Fruit fly (Drosophila melanogaster) whole organism, embryonic: ENCODE measurements around the gene CG31327.

ENCODE experiments used
- Antp ChIP-seq: fragments of 200-800 bp; sonication (Bioruptor generic); optimal IDR thresholded peaks from 3 replicates; lab custom pipeline; 2016; ENCODE audit warnings: missing biosample characterization, missing genetic modification characterization
- Awh ChIP-seq: fragments of 200-800 bp; sonication (Bioruptor generic); IDR thresholded peaks from 2 replicates; pipeline ENCODE4, ENCODE4 v1.3.6; 2022; ENCODE audit warnings: missing biosample characterization, missing genetic modification characterization
- CG10267 ChIP-seq: fragments of 200-800 bp; sonication (Bioruptor generic); optimal IDR thresholded peaks from 2 replicates; lab custom pipeline; 2018; ENCODE audit warnings: missing biosample characterization, mild to moderate bottlenecking, missing genetic modification characterization, moderate library complexity
- CG11560 ChIP-seq: fragments of 200-800 bp; sonication (Bioruptor generic); IDR thresholded peaks from 3 replicates; pipeline ENCODE4 v1.3.6; 2022; ENCODE audit warnings: missing biosample characterization, missing genetic modification characterization
- CG11723 ChIP-seq: fragments of 200-800 bp; sonication (Bioruptor generic); optimal IDR thresholded peaks from 2 replicates; lab custom pipeline; 2017; ENCODE audit warnings: missing biosample characterization, mild to moderate bottlenecking, missing genetic modification characterization
- CG14965 ChIP-seq: fragments of 200-800 bp; sonication (Bioruptor generic); optimal IDR thresholded peaks from 2 replicates; lab custom pipeline; 2016; ENCODE audit warnings: missing biosample characterization, missing genetic modification characterization, borderline replicate concordance
- CG15073 ChIP-seq: fragments of 200-800 bp; sonication (Bioruptor generic); optimal IDR thresholded peaks from 2 replicates; lab custom pipeline; 2016; ENCODE audit warnings: missing biosample characterization, missing genetic modification characterization
- CG17612 ChIP-seq: fragments of 200-800 bp; sonication (Bioruptor generic); IDR thresholded peaks from 2 replicates; pipeline ENCODE4 v1.3.6; 2022; ENCODE audit warnings: missing biosample characterization, missing genetic modification characterization
- CG2199 ChIP-seq: fragments of 200-800 bp; sonication (Bioruptor generic); IDR thresholded peaks from 3 replicates; pipeline ENCODE4 v1.3.6; 2022; ENCODE audit warnings: missing biosample characterization, missing genetic modification characterization
- CG2875 ChIP-seq: fragments of 200-800 bp; sonication (Bioruptor generic); optimal IDR thresholded peaks from 2 replicates; lab custom pipeline; 2017; ENCODE audit warnings: missing biosample characterization, mild to moderate bottlenecking, missing genetic modification characterization, missing genetic modification reagents
- CG2889 ChIP-seq: fragments of 200-800 bp; sonication (Bioruptor generic); IDR thresholded peaks from 3 replicates; pipeline ENCODE4 v1.3.6; 2022; ENCODE audit warnings: missing biosample characterization, missing genetic modification characterization
- CG30020 ChIP-seq: fragments of 200-800 bp; optimal IDR thresholded peaks from 2 replicates; lab custom pipeline; 2019; ENCODE audit warnings: missing biosample characterization, mild to moderate bottlenecking, missing genetic modification characterization, moderate library complexity
- CG3163 ChIP-seq: fragments of 200-800 bp; sonication (Bioruptor generic); optimal IDR thresholded peaks from 3 replicates; lab custom pipeline; 2016; ENCODE audit warnings: missing biosample characterization, missing genetic modification characterization
- CG3407 ChIP-seq: fragments of 200-800 bp; sonication (Bioruptor generic); optimal IDR thresholded peaks from 2 replicates; lab custom pipeline; 2018; ENCODE audit warnings: missing biosample characterization, mild to moderate bottlenecking, missing genetic modification characterization
- CG3726 ChIP-seq: fragments of 200-800 bp; sonication (Bioruptor generic); IDR thresholded peaks from 3 replicates; pipeline ENCODE4, ENCODE4 v1.3.6; 2022; ENCODE audit warnings: missing biosample characterization, missing genetic modification characterization
- CG4404 ChIP-seq: fragments of 200-800 bp; sonication (Bioruptor generic); IDR thresholded peaks from 2 replicates; pipeline ENCODE4 v1.3.6; 2022; ENCODE audit warnings: missing biosample characterization, missing genetic modification characterization
- CG6813 ChIP-seq: fragments of 200-800 bp; sonication (Bioruptor generic); optimal IDR thresholded peaks from 2 replicates; lab custom pipeline; 2017; ENCODE audit warnings: missing biosample characterization, missing genetic modification characterization, mild to moderate bottlenecking, moderate library complexity, missing genetic modification reagents
- CG7745 ChIP-seq: fragments of 200-800 bp; sonication (Bioruptor generic); optimal IDR thresholded peaks from 2 replicates; lab custom pipeline; 2018; ENCODE audit warnings: missing biosample characterization, mild to moderate bottlenecking, missing genetic modification characterization, moderate library complexity
- CG8478 ChIP-seq: fragments of >200 bp; optimal IDR thresholded peaks from 2 replicates; lab custom pipeline; 2018
- CG9437 ChIP-seq: fragments of 200-800 bp; sonication (Bioruptor generic); optimal IDR thresholded peaks from 2 replicates; lab custom pipeline; 2018; ENCODE audit warnings: missing biosample characterization, mild to moderate bottlenecking, missing genetic modification characterization
- CG9797 ChIP-seq: fragments of 200-800 bp; sonication (Bioruptor generic); optimal IDR thresholded peaks from 3 replicates; lab custom pipeline; 2018; ENCODE audit warnings: missing biosample characterization, mild to moderate bottlenecking, missing genetic modification characterization
- ERR ChIP-seq: fragments of 200-800 bp; sonication (Bioruptor generic); optimal IDR thresholded peaks from 2 replicates; lab custom pipeline; 2016; ENCODE audit warnings: missing biosample characterization, missing genetic modification characterization
- Gsc ChIP-seq: fragments of 200-800 bp; sonication (Bioruptor generic); IDR thresholded peaks from 2 replicates; pipeline ENCODE4 v1.3.6; 2022; ENCODE audit warnings: missing biosample characterization, missing genetic modification characterization
- HmgZ ChIP-seq: fragments of 200-800 bp; sonication (Bioruptor generic); optimal IDR thresholded peaks from 2 replicates; lab custom pipeline; 2018; ENCODE audit warnings: missing biosample characterization, mild to moderate bottlenecking, missing genetic modification characterization
- Sox100B ChIP-seq: fragments of 200-800 bp; sonication (Bioruptor generic); optimal IDR thresholded peaks from 3 replicates; lab custom pipeline; 2018; ENCODE audit warnings: missing biosample characterization, mild to moderate bottlenecking, missing genetic modification characterization
- Vsx1 ChIP-seq: fragments of 200-800 bp; sonication (Bioruptor generic); optimal IDR thresholded peaks from 2 replicates; lab custom pipeline; 2017; ENCODE audit warnings: missing biosample characterization, mild to moderate bottlenecking, missing genetic modification characterization, missing genetic modification reagents
- amos ChIP-seq: fragments of 200-800 bp; sonication (Bioruptor generic); IDR thresholded peaks from 2 replicates; pipeline ENCODE4 v1.3.6; 2022; ENCODE audit warnings: missing biosample characterization, missing genetic modification characterization; ENCODE audit not compliant: partially characterized antibody
- ash1 ChIP-seq: fragments of 200-800 bp; sonication (Bioruptor generic); optimal IDR thresholded peaks from 2 replicates; lab custom pipeline; 2018; ENCODE audit warnings: missing biosample characterization, mild to moderate bottlenecking, missing genetic modification characterization
- bowl ChIP-seq: fragments of 200-800 bp; sonication (Bioruptor generic); IDR thresholded peaks from 2 replicates; pipeline ENCODE4 v1.3.6; 2022; ENCODE audit warnings: missing biosample characterization, missing genetic modification characterization
- chif ChIP-seq, 2 experiments: fragments of 200-800 bp; sonication (Bioruptor generic); optimal IDR thresholded peaks; 3 replicates each; lab custom pipeline; 2016; ENCODE audit warnings: missing biosample characterization in 2 of 2, missing genetic modification characterization in 2 of 2
- crol ChIP-seq: fragments of 200-800 bp; sonication (Bioruptor generic); IDR thresholded peaks from 2 replicates; pipeline ENCODE4 v1.3.6; 2022; ENCODE audit warnings: missing biosample characterization, missing genetic modification characterization
- esg ChIP-seq: fragments of 200-800 bp; sonication (Bioruptor generic); conservative IDR thresholded peaks from 2 replicates; pipeline ENCODE4 v1.3.6; 2022; ENCODE audit warnings: missing biosample characterization, missing genetic modification characterization
- fd64A ChIP-seq: fragments of 200-800 bp; sonication (Bioruptor generic); optimal IDR thresholded peaks from 3 replicates; lab custom pipeline; 2018; ENCODE audit warnings: missing biosample characterization, mild to moderate bottlenecking, missing genetic modification characterization
- hbn ChIP-seq: fragments of 200-800 bp; sonication (Bioruptor generic); IDR thresholded peaks from 2 replicates; pipeline ENCODE4 v1.3.6; 2022; ENCODE audit warnings: missing biosample characterization, missing genetic modification characterization; ENCODE audit not compliant: partially characterized antibody
- jigr1 ChIP-seq: fragments of 200-800 bp; sonication (Bioruptor generic); IDR thresholded peaks from 3 replicates; pipeline ENCODE4 v1.3.6; 2022; ENCODE audit warnings: missing biosample characterization, missing genetic modification characterization
- kay ChIP-seq: fragments of 200-800 bp; sonication (Bioruptor generic); optimal IDR thresholded peaks from 2 replicates; lab custom pipeline; 2016; ENCODE audit warnings: missing biosample characterization, missing genetic modification characterization
- lbe ChIP-seq: fragments of 200-800 bp; sonication (Bioruptor generic); optimal IDR thresholded peaks from 2 replicates; lab custom pipeline; 2016; ENCODE audit warnings: missing biosample characterization, mild to moderate bottlenecking, missing genetic modification characterization
- odd ChIP-seq: fragments of 200-800 bp; sonication (Bioruptor generic); optimal IDR thresholded peaks from 2 replicates; lab custom pipeline; 2017; ENCODE audit warnings: missing biosample characterization, mild to moderate bottlenecking, missing genetic modification characterization
- pfk ChIP-seq: fragments of 200-800 bp; sonication (Bioruptor generic); optimal IDR thresholded peaks from 2 replicates; lab custom pipeline; 2018; ENCODE audit warnings: missing biosample characterization, mild to moderate bottlenecking, missing genetic modification characterization, moderate library complexity
- pnt ChIP-seq: fragments of 200-800 bp; sonication (Bioruptor generic); optimal IDR thresholded peaks from 3 replicates; lab custom pipeline; 2016; ENCODE audit warnings: missing biosample characterization, missing genetic modification characterization
- prd ChIP-seq, 3 experiments: fragments of >200 bp in 2 of 3; fragments of 200-800 bp in 1 of 3; sonication (Bioruptor generic) in 1 of 3; optimal IDR thresholded peaks in 2 of 3; IDR thresholded peaks in 1 of 3; 2 replicates in 2 of 3; 3 replicates in 1 of 3; pipeline versions ENCODE4 v1.3.6 to Lab custom; 2017 to 2022; ENCODE audit warnings: missing biosample characterization in 1 of 3, missing genetic modification characterization in 1 of 3
- scrt ChIP-seq: fragments of 200-800 bp; sonication (Bioruptor generic); optimal IDR thresholded peaks from 2 replicates; lab custom pipeline; 2018; ENCODE audit warnings: missing biosample characterization, mild to moderate bottlenecking, missing genetic modification characterization, moderate library complexity
- sd ChIP-seq: fragments of 200-800 bp; sonication (Bioruptor generic); optimal IDR thresholded peaks from 3 replicates; lab custom pipeline; 2018; ENCODE audit warnings: missing biosample characterization, mild to moderate bottlenecking, missing genetic modification characterization, moderate library complexity
- sna ChIP-seq: fragments of 200-800 bp; sonication (Bioruptor generic); IDR thresholded peaks from 2 replicates; pipeline ENCODE4 v1.3.6; 2022; ENCODE audit warnings: missing biosample characterization, missing genetic modification characterization; ENCODE audit not compliant: partially characterized antibody
- stwl ChIP-seq: fragments of 200-800 bp; sonication (Bioruptor generic); optimal IDR thresholded peaks from 3 replicates; lab custom pipeline; 2018; ENCODE audit warnings: missing biosample characterization, mild to moderate bottlenecking, missing genetic modification characterization, moderate library complexity
- tio ChIP-seq: fragments of 200-800 bp; sonication (Bioruptor generic); optimal IDR thresholded peaks from 2 replicates; lab custom pipeline; 2017; ENCODE audit warnings: missing biosample characterization, missing genetic modification characterization, inconsistent platforms
- unc-4 ChIP-seq: fragments of 200-800 bp; sonication (Bioruptor generic); IDR thresholded peaks from 2 replicates; pipeline ENCODE4 v1.3.6; 2022; ENCODE audit warnings: missing biosample characterization, missing genetic modification characterization; ENCODE audit not compliant: partially characterized antibody
- unpg ChIP-seq: fragments of 200-800 bp; sonication (Bioruptor generic); optimal IDR thresholded peaks from 3 replicates; lab custom pipeline; 2018; ENCODE audit warnings: missing biosample characterization, mild to moderate bottlenecking, missing genetic modification characterization, moderate library complexity
- vfl ChIP-seq: fragments of 200-800 bp; sonication (Bioruptor generic); optimal IDR thresholded peaks from 2 replicates; lab custom pipeline; 2016; ENCODE audit warnings: missing biosample characterization, missing genetic modification characterization

The CG31327 gene

dm6 chr3R:14125479-14126121 lies 34.5 kb downstream of the CG31327 start, which contains the start of the genes 140up and Polr2B (continued):
- peak; percentile 77 for TF ChIP-seq scrt (GFP tag; lab: Kevin White, UChicago)
- TF ChIP-seq Awh (GFP tag; lab: Robert Waterston, UW): peak; percentile 89
- TF ChIP-seq amos (GFP tag; lab: Robert Waterston, UW): 0 out of 2 replicates have a peak, but pooled peaks have one; percentile 4
- peak; percentile 88 for TF ChIP-seq CG9437
- TF ChIP-seq lbe (GFP tag; lab: Kevin White, UChicago): peak; percentile 89
- TF ChIP-seq CG8478 (lab: Kevin White, UChicago): no peak
- no peak for TF ChIP-seq ash1 (GFP tag; lab: Kevin White, UChicago)
- TF ChIP-seq crol (GFP tag; lab: Robert Waterston, UW): peak; percentile 64
- peak; percentile 60 to 76 for TF ChIP-seq chif (GFP tag; optimal IDR thresholded peaks at IDR 0.05; lab: Kevin White, UChicago)
- peak; percentile 67 for TF ChIP-seq CG15073 (GFP tag; lab: Kevin White, UChicago)
- no peak for TF ChIP-seq CG7745
- TF ChIP-seq unpg (GFP tag; lab: Kevin White, UChicago): peak; percentile 92
- TF ChIP-seq CG4404 (GFP tag; lab: Robert Waterston, UW): peak; percentile 91
- TF ChIP-seq pnt (GFP tag; lab: Kevin White, UChicago): peak; percentile 81
- TF ChIP-seq CG17612: peak; percentile 89
- TF ChIP-seq CG9797: peak; percentile 9
- peak; percentile 93 for TF ChIP-seq Sox100B (GFP tag; lab: Kevin White, UChicago)
- TF ChIP-seq CG3726 (GFP tag; lab: Robert Waterston, UW): peak; percentile 67; the same call in 2 of the 3 replicates
- TF ChIP-seq CG6813: peak; percentile 74
- TF ChIP-seq CG11723 (GFP tag; lab: Kevin White, UChicago): peak; percentile 85
- TF ChIP-seq Vsx1 (GFP tag; lab: Kevin White, UChicago): no peak
- TF ChIP-seq CG2889 (GFP tag; lab: Robert Waterston, UW): peak; percentile 89
- TF ChIP-seq Antp (GFP tag; lab: Kevin White, UChicago): peak; percentile 87
- peak; percentile 83 for TF ChIP-seq CG11560 (tag; lab: Robert Waterston, UW)
- no peak for TF ChIP-seq unc-4 (GFP tag; lab: Robert Waterston, UW)
- TF ChIP-seq odd (GFP tag; lab: Kevin White, UChicago): peak; percentile 80
- TF ChIP-seq HmgZ: peak; percentile 93
- TF ChIP-seq CG2875: peak; percentile 73
- no peak for TF ChIP-seq prd (optimal IDR thresholded peaks at IDR 0.05; lab: Kevin White, UChicago)
- TF ChIP-seq prd (GFP tag; IDR thresholded peaks at IDR 0.05; lab: Robert Waterston, UW): peak; percentile 93
- TF ChIP-seq bowl (GFP tag; lab: Robert Waterston, UW): peak; percentile 72; the same call in 1 of the 2 replicates
- TF ChIP-seq esg (GFP tag; lab: Robert Waterston, UW): peak; percentile 90
- TF ChIP-seq tio (GFP tag; lab: Kevin White, UChicago): peak; percentile 91
- peak; percentile 78 for TF ChIP-seq vfl (GFP tag; lab: Kevin White, UChicago)
- peak; percentile 53; the same call in 1 of the 2 replicates for TF ChIP-seq Gsc (GFP tag; lab: Robert Waterston, UW)
- peak; percentile 77 for TF ChIP-seq sd
- peak; percentile 87 for TF ChIP-seq kay (GFP tag; lab: Kevin White, UChicago)
- peak; percentile 91 for TF ChIP-seq stwl (tag; lab: Kevin White, UChicago)
- TF ChIP-seq CG3163 (GFP tag; lab: Kevin White, UChicago): peak; percentile 23
- no peak for TF ChIP-seq CG2199
- TF ChIP-seq pfk (GFP tag; lab: Kevin White, UChicago): no peak
- TF ChIP-seq CG3407 (GFP tag; lab: Kevin White, UChicago): peak; percentile 86
- peak; percentile 100 for TF ChIP-seq CG10267
- TF ChIP-seq fd64A (GFP tag; lab: Kevin White, UChicago): no peak
- no peak for TF ChIP-seq CG14965 (GFP tag; lab: Kevin White, UChicago)
- peak; percentile 22 for TF ChIP-seq ERR (GFP tag; lab: Kevin White, UChicago)
- TF ChIP-seq sna (GFP tag; lab: Robert Waterston, UW): no peak
- TF ChIP-seq hbn (GFP tag; lab: Robert Waterston, UW): no peak
- TF ChIP-seq CG30020 (tag; lab: Kevin White, UChicago): peak; percentile 81
- TF ChIP-seq jigr1 (GFP tag; lab: Robert Waterston, UW): peak; percentile 80; the same call in 2 of the 3 replicates
